Fruit fly (Drosophila melanogaster) Kc167 (cell line): ENCODE results near the gene CkIIalpha-i1.

Experiments used
- Myc ChIP-seq: fragments of >200 bp; optimal IDR thresholded peaks from 2 replicates; lab custom pipeline; 2017; ENCODE audit warnings: missing external identifiers
- Sin3A ChIP-seq: fragments of >200 bp; optimal IDR thresholded peaks from 2 replicates; lab custom pipeline; 2018; ENCODE audit warnings: missing external identifiers
- h ChIP-seq: fragments of >200 bp; optimal IDR thresholded peaks from 3 replicates; lab custom pipeline; 2018; ENCODE audit warnings: missing external identifiers
- insv ChIP-seq: fragments of >200 bp; optimal IDR thresholded peaks from 3 replicates; lab custom pipeline; 2018; ENCODE audit warnings: missing external identifiers
- psq ChIP-seq: fragments of >200 bp; optimal IDR thresholded peaks from 2 replicates; lab custom pipeline; 2017; ENCODE audit warnings: missing external identifiers
- ttk ChIP-seq: sonication (Bioruptor generic); optimal IDR thresholded peaks from 2 replicates; lab custom pipeline; 2017; ENCODE audit warnings: missing external identifiers

The CkIIalpha-i1 gene

DNA sequence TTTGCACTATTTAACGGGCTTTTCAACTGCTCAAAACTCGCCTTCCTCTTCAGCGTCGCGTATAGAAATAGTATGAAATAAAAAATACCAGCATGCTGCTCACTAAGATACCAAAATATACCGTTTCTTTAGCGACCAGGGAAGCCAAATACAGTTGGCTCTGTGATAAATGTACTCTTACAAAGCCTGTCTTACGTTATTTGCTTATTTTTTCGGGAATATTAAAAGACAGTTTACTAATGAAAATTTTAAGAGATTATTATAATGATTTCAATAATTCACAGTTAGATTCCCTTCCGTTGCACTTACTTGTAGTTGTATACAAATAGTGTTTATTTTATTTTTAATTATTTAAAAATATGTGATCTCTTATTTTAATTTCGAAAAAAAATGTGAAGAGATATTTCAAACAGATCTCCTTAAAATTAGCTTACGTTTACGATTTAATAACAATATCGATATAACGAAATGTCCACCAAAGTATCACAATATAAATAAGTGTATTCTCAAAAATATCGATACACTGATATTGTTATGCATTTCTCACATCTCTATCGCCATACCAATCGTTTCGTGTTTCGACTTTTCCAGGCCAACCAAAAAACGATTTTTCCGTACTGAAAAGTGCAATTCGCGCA lies 9.7 kb downstream of the CkIIalpha-i1 start, which contains the start of the genes DCP2 and dbo:
Gene DCP2, minus strand, starts transcription at position 77 of the 638 bp plus-strand sequence.
Gene dbo, plus strand, starts transcription at position 542 of the 638 bp plus-strand sequence.
- TF ChIP-seq insv (lab: Kevin White, UChicago) (no peak), h (lab: Kevin White, UChicago) (no peak), Sin3A (lab: Kevin White, UChicago) (no peak), ttk (lab: Kevin White, UChicago) (no peak), psq (no peak), Myc (lab: Kevin White, UChicago) (no peak)

DNA sequence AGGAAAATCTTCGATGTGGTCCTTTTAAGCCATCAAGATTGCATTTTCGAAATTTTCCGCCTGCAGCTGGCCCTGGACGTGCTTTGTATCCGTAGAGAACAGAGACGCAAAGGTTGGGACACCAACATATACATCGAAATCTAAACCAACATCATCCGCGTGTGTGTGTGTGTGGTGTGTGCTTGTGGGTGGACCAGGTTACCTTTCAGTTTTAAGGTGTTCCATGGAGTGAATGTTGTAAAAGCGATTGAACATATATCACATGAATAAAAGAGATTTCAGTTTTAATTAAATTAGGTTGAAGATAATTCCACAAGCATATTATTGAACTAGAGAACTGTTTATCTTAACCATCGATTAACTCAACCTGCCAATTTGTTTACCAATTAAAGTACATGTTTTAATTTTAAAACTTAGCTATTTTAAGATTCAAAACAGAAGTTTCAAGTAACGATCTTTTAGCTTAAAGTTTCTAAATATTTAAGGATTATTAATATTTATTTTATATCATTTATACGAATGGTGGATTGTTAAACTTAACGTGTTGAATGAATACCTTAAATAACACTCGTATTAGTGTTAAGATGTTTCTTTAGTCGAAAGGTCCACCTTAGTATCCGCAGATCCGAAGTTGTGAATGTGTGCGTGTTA lies 10.3 kb downstream of the CkIIalpha-i1 start:
- no peak for TF ChIP-seq h (lab: Kevin White, UChicago)
- TF ChIP-seq insv (lab: Kevin White, UChicago), result no peak
- TF ChIP-seq Sin3A (lab: Kevin White, UChicago), result no peak
- no peak for TF ChIP-seq psq
- no peak for TF ChIP-seq ttk (lab: Kevin White, UChicago)
- no peak for TF ChIP-seq Myc (lab: Kevin White, UChicago)

DNA sequence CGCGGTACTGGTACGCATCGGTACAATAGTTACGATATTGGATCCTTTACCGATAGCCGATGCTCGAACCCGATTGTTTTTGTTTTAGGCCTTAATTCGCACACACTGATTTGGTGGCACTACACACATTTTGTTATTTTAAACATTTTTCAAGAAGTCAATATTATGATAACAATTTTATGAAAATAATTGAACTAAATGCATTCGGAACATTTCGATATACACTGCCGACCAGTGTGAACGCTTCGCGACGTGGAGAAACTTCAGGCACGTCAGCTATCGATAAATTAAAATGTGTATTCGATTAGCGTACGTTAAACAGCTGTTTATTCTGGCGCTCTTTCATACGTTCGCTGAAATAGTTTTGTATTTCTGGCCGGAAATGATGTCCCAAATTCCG lies 15.4 kb downstream of the CkIIalpha-i1 start, which contains the start of gene CG12713:
Gene CG12713, plus strand, starts transcription at position 319 of the 400 bp plus-strand sequence.
- TF ChIP-seq ttk (lab: Kevin White, UChicago) (no peak), insv (lab: Kevin White, UChicago) (no peak), psq (no peak), Myc (lab: Kevin White, UChicago) (no peak), h (lab: Kevin White, UChicago) (no peak), Sin3A (lab: Kevin White, UChicago) (no peak)

DNA sequence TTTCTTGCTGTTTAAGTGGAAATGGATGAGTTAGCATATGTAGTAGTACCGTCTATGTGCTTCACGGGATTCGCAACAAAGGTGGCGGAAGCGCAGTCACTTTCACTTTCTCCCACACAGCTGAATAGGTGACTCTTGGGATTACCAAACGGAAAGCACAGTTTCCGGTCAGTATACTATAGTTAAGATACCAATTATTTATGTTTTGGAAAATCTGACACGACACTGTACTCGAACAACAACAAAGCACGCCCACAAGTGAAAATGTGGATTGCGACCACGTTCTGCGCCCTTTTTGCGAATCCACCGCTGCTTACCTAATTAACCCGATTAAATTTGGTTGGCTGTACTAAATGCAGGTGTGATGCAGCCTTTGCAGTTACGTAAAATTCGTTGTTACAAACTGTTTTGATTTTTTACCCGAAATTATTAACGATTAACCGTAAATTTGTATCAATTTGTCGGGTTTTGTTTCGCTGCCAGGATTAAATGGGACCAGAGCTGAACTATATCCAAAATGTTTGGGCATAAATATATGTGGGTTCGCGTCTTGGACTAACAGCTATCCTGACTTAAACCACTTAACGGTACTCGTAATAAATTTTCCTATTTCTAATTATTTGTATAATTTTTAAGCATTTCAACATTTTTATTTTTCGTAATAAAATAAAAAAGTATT lies 18.2 kb downstream of the CkIIalpha-i1 start, which contains the start of gene CG18081:
Gene CG18081, minus strand, starts transcription at position 512 of the 679 bp plus-strand sequence.
- TF ChIP-seq ttk (lab: Kevin White, UChicago) (no peak), Sin3A (lab: Kevin White, UChicago) (no peak), insv (lab: Kevin White, UChicago) (no peak), Myc (lab: Kevin White, UChicago) (no peak), psq (no peak), h (lab: Kevin White, UChicago) (no peak)

DNA sequence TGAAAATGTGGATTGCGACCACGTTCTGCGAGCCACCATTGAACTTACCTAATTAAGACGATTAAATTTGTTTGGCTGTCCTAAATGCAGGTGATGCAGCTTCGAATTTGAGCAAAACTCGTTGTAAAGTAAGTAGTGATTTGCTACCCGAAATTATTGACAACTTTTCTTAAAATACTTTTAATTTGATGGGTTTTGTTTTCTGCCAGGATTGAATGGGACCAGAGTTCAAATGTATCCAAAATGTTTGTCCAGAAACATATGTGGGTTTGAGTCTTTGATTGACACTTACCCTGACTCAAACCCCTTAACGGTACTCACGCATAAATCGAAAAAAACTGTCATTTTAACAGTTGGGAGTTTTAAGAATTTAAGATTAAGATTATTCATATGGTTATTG lies 20.4 kb downstream of the CkIIalpha-i1 start, which contains the start of gene CG15715:
Gene CG15715, minus strand, starts transcription at position 274 of the 400 bp plus-strand sequence.
- no peak for TF ChIP-seq insv (lab: Kevin White, UChicago)
- no peak for TF ChIP-seq h (lab: Kevin White, UChicago)
- TF ChIP-seq Myc (lab: Kevin White, UChicago), result no peak

DNA sequence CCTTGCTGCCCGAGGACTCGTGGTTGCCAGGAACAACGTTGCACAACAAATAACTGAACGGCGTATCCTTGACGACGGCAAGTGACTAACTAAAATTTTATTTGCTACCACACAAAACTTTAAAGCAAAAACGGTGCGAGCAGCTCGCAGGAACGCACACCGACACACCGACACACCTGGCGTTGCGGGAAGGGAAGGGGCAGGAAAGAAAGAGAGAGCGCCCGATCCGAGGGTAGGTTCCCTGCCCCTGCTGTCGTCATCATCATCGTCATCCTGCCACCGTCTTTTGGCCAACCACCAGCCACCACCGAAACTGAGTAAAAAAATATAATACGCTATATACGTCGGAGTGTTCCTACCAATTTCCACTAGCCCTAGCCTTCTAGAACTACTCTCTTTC lies 27.2 kb downstream of the CkIIalpha-i1 start, which contains the start of gene meru:
Gene meru, minus strand, starts transcription at position 101 of the 400 bp plus-strand sequence.
- TF ChIP-seq Myc (lab: Kevin White, UChicago) (no peak), Sin3A (lab: Kevin White, UChicago) (no peak), psq (no peak), insv (lab: Kevin White, UChicago) (no peak), ttk (lab: Kevin White, UChicago) (no peak), h (lab: Kevin White, UChicago) (no peak)

DNA sequence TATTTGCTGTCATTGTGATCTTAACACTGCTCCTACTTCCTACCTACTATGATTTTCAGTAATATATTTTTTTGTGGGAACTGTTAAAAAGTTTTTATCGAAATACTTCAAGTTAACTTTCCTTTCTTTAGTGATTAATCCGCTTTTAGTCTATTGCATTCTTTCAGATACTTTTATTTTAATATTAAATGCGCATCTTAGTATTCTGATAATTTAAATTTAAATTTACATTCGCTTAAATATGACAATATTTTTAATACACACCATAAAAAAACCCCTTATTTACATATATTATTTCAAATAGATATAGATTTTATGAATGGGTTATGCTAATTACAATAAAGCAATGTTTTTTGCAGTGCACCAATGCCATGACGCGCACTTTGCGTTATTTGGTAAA lies 27.8 kb downstream of the CkIIalpha-i1 start:
- no peak for TF ChIP-seq psq

DNA sequence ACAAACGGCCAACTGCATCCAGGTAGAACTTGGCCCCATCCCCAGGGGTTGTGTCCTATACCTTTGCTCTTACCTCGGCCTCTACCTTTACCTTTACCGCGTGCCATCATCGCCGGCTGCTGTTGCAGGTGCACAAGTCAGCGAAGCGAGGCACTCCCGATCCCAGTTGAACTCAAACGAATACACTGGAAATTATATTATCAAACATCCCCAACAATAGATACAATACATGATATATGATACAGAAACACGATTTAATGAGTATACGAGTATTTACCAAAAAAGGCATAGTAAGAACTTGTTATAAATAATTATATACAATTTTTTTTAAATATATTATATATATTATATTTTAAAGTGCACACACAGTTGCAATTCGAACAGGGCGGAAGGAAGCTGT lies 30.4 kb downstream of the CkIIalpha-i1 start:
- no peak for TF ChIP-seq h (lab: Kevin White, UChicago)
- TF ChIP-seq insv (lab: Kevin White, UChicago), result no peak
- TF ChIP-seq ttk (lab: Kevin White, UChicago), result no peak
- no peak for TF ChIP-seq psq
- no peak for TF ChIP-seq Myc (lab: Kevin White, UChicago)
- TF ChIP-seq Sin3A (lab: Kevin White, UChicago), result no peak

DNA sequence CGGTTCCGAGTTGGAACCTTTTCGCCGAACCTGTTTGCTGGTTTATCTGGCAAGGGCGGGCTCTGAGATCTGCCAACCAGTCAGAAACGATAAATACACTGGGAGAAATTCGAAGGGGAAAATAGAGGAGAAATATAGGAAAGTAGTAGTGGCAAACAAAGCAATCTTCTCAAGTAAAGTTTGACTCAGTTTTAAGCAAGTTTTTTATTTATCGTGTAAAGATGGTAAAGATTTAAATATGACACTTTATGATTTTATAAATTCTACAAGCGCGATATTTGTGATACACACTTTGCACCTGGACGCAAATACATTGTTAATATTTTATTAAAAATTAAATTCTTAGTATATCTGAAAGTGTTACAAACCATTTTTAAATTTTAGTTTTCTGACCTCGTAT lies 30.9 kb downstream of the CkIIalpha-i1 start:
- TF ChIP-seq Sin3A (lab: Kevin White, UChicago), result no peak
- no peak for TF ChIP-seq h (lab: Kevin White, UChicago)
- no peak for TF ChIP-seq psq
- no peak for TF ChIP-seq insv (lab: Kevin White, UChicago)
- TF ChIP-seq Myc (lab: Kevin White, UChicago), result no peak
- no peak for TF ChIP-seq ttk (lab: Kevin White, UChicago)

DNA sequence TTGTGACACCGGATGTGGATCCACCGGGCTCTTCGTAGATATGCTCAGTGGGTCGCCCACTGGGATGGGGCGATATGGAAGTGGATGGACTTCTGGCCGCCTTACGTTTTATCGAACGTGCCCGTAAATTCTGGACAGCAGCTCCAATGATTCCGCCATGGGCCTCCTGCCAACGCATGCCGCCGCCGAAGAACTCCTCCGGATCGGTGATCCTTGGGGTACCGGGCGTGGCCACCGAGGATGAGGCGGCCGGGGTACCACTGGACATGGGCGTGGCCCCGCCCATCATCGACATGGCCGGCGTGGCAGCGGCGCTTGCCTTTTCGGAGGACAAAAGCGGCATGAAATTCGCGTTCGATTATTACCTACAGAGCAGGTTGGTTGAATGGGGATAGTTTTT lies 39.3 kb downstream of the CkIIalpha-i1 start:
- TF ChIP-seq ttk (lab: Kevin White, UChicago) (no peak), insv (lab: Kevin White, UChicago) (no peak), Myc (lab: Kevin White, UChicago) (no peak), psq (no peak), Sin3A (lab: Kevin White, UChicago) (no peak), h (lab: Kevin White, UChicago) (no peak)
